Worm (Caenorhabditis elegans) whole organism, mixed stage, embryonic: ENCODE data around the gene rab-14.

Source experiments
- bed-3 ChIP-seq: fragments of 200-800 bp; sonication (Bioruptor generic); optimal IDR thresholded peaks from 3 replicates; lab custom pipeline; 2018; ENCODE audit warnings: mild to moderate bottlenecking, missing genetic modification characterization, moderate library complexity, missing compliant biosample characterization
- blmp-1 ChIP-seq: fragments of 150-350 bp; optimal IDR thresholded peaks from 2 replicates; lab custom pipeline; 2014; ENCODE audit warnings: missing biosample characterization, missing genetic modification characterization
- ceh-83 ChIP-seq: fragments of 200-800 bp; sonication (Bioruptor generic); optimal IDR thresholded peaks from 2 replicates; lab custom pipeline; 2018; ENCODE audit warnings: mild to moderate bottlenecking, missing genetic modification characterization, missing compliant biosample characterization
- ces-1 ChIP-seq: fragments of 150-350 bp; optimal IDR thresholded peaks from 2 replicates; lab custom pipeline; 2014; ENCODE audit warnings: missing biosample characterization, missing genetic modification reagents, missing genetic modification characterization
- elt-3 ChIP-seq: fragments of 150-350 bp; optimal IDR thresholded peaks from 2 replicates; lab custom pipeline; 2014; ENCODE audit warnings: missing biosample characterization, missing genetic modification characterization
- lin-13 ChIP-seq: fragments of 150-350 bp; optimal IDR thresholded peaks from 2 replicates; lab custom pipeline; 2014; ENCODE audit warnings: missing biosample characterization, missing genetic modification characterization
- mep-1 ChIP-seq: fragments of 150-350 bp; optimal IDR thresholded peaks from 2 replicates; lab custom pipeline; 2017; ENCODE audit warnings: missing biosample characterization, missing genetic modification reagents, missing genetic modification characterization, inconsistent platforms
- nhr-12 ChIP-seq: fragments of 150-350 bp; optimal IDR thresholded peaks from 2 replicates; lab custom pipeline; 2014; ENCODE audit warnings: missing biosample characterization, missing genetic modification characterization
- nhr-237 ChIP-seq: fragments of 150-350 bp; optimal IDR thresholded peaks from 2 replicates; lab custom pipeline; 2014; ENCODE audit warnings: missing biosample characterization, missing genetic modification characterization
- nhr-28 ChIP-seq: fragments of 150-350 bp; optimal IDR thresholded peaks from 2 replicates; lab custom pipeline; 2014; ENCODE audit warnings: missing biosample characterization, missing genetic modification characterization
- pha-4 ChIP-seq: fragments of 150-350 bp; optimal IDR thresholded peaks from 2 replicates; lab custom pipeline; 2018; ENCODE audit warnings: missing biosample characterization, missing genetic modification reagents, missing genetic modification characterization
- unc-62 ChIP-seq: fragments of 150-350 bp; optimal IDR thresholded peaks from 2 replicates; lab custom pipeline; 2014; ENCODE audit warnings: missing biosample characterization, missing genetic modification reagents, missing genetic modification characterization
- ztf-11 ChIP-seq: fragments of 150-350 bp; optimal IDR thresholded peaks from 2 replicates; lab custom pipeline; 2014; ENCODE audit warnings: missing biosample characterization, missing genetic modification characterization

- TF ChIP-seq elt-3 (no peak), pha-4 (tag; lab: Kevin White, UChicago) (no peak), bed-3 (GFP tag; lab: Kevin White, UChicago) (no peak), blmp-1 (tag; lab: Kevin White, UChicago) (no peak), nhr-237 (no peak), nhr-28 (tag; lab: Kevin White, UChicago) (no peak), mep-1 (tag; lab: Kevin White, UChicago) (no peak), ceh-83 (GFP tag; lab: Kevin White, UChicago) (no peak), lin-13 (tag; lab: Kevin White, UChicago) (no peak), ces-1 (no peak), ztf-11 (tag; lab: Kevin White, UChicago) (no peak), unc-62 (GFP tag; lab: Kevin White, UChicago) (no peak), nhr-12 (tag; lab: Kevin White, UChicago) (no peak)
Observed at ce11 chrX:15608593-15608992, 2.2 kb upstream of the rab-14 start.
